Worm (Caenorhabditis elegans) whole organism, L4 larva: ENCODE data around the gene M70.3.

Experiments used
- D1046.2 ChIP-seq: fragments of 200-800 bp; sonication (Bioruptor generic); IDR thresholded peaks from 2 replicates; pipeline ENCODE4 v1.3.6; 2022; ENCODE audit warnings: missing genetic modification characterization, missing compliant biosample characterization
- F26F4.8 ChIP-seq: fragments of 200-800 bp; sonication (Bioruptor generic); conservative IDR thresholded peaks from 2 replicates; pipeline ENCODE4 v1.3.6; 2022; ENCODE audit warnings: missing genetic modification characterization, missing compliant biosample characterization
- F44E2.7 ChIP-seq: fragments of 200-800 bp; sonication (Bioruptor generic); IDR thresholded peaks from 2 replicates; pipeline ENCODE4 v2.1.2; 2022; ENCODE audit warnings: missing genetic modification characterization, missing compliant biosample characterization
- F49E8.2 ChIP-seq: sonication (generic microtip); optimal IDR thresholded peaks from 2 replicates; lab custom pipeline; 2016; ENCODE audit warnings: missing compliant biosample characterization, mild to moderate bottlenecking, missing genetic modification characterization, borderline replicate concordance
- T26A8.4 ChIP-seq: fragments of 200-800 bp; sonication (Bioruptor generic); IDR thresholded peaks from 2 replicates; pipeline ENCODE4 v1.3.6; 2022; ENCODE audit warnings: missing genetic modification characterization, missing compliant biosample characterization
- ZK337.2 ChIP-seq: fragments of 200-800 bp; sonication (Bioruptor generic); IDR thresholded peaks from 2 replicates; pipeline ENCODE4 v1.3.6; 2022; ENCODE audit warnings: missing genetic modification reagents, missing genetic modification characterization, missing compliant biosample characterization
- aha-1 ChIP-seq: fragments of 150-350 bp; peaks from one replicate; lab custom pipeline; 2014; ENCODE audit warnings: missing biosample characterization, missing genetic modification characterization
- ama-1 ChIP-seq: fragments of 150-350 bp; optimal IDR thresholded peaks from 2 replicates; lab custom pipeline; 2014; ENCODE audit warnings: inconsistent platforms, mixed read lengths
- attf-4 ChIP-seq: sonication (generic microtip); optimal IDR thresholded peaks from 3 replicates; lab custom pipeline; 2017; ENCODE audit warnings: missing biosample characterization, missing genetic modification characterization
- ceh-20 ChIP-seq: fragments of 200-800 bp; sonication (Bioruptor generic); IDR thresholded peaks from 2 replicates; pipeline ENCODE4 v1.3.6; 2022; ENCODE audit warnings: missing genetic modification reagents, missing genetic modification characterization, missing compliant biosample characterization
- ceh-32 ChIP-seq: sonication (generic microtip); optimal IDR thresholded peaks from 2 replicates; lab custom pipeline; 2016; ENCODE audit warnings: mild to moderate bottlenecking, missing genetic modification characterization, missing compliant biosample characterization; ENCODE audit not compliant: poor library complexity
- ceh-44 ChIP-seq: fragments of 200-800 bp; sonication (Bioruptor generic); IDR thresholded peaks from 2 replicates; pipeline ENCODE4 v1.3.6; 2022; ENCODE audit warnings: missing genetic modification reagents, missing genetic modification characterization, missing compliant biosample characterization
- ces-1 ChIP-seq: fragments of 150-350 bp; sonication (generic microtip); optimal IDR thresholded peaks from 4 replicates; lab custom pipeline; 2014; ENCODE audit warnings: missing biosample characterization, missing genetic modification reagents, missing genetic modification characterization
- ctbp-1 ChIP-seq: fragments of 200-800 bp; sonication (Bioruptor generic); IDR thresholded peaks from 2 replicates; pipeline ENCODE4 v1.3.6; 2022; ENCODE audit warnings: missing genetic modification reagents, missing genetic modification characterization, missing compliant biosample characterization
- daf-19 ChIP-seq: fragments of 200-800 bp; sonication (Bioruptor generic); conservative IDR thresholded peaks from 2 replicates; pipeline ENCODE4 v1.3.6; 2022; ENCODE audit warnings: missing genetic modification characterization, missing compliant biosample characterization
- daf-8 ChIP-seq: fragments of 200-800 bp; sonication (Bioruptor generic); IDR thresholded peaks from 2 replicates; pipeline ENCODE4 v1.3.6; 2022; ENCODE audit warnings: missing genetic modification characterization, missing compliant biosample characterization
- dmd-9 ChIP-seq: fragments of 200-800 bp; sonication (Bioruptor generic); IDR thresholded peaks from 2 replicates; pipeline ENCODE4 v1.3.6; 2022; ENCODE audit warnings: missing genetic modification reagents, missing genetic modification characterization, missing compliant biosample characterization
- dpl-1 ChIP-seq: fragments of 150-350 bp; optimal IDR thresholded peaks from 2 replicates; lab custom pipeline; 2014; ENCODE audit warnings: missing biosample characterization, missing genetic modification reagents, missing genetic modification characterization
- dve-1 ChIP-seq: sonication (generic microtip); optimal IDR thresholded peaks from 2 replicates; lab custom pipeline; 2017; ENCODE audit warnings: antibody characterized with exemption, mild to moderate bottlenecking, missing genetic modification characterization, missing compliant biosample characterization; ENCODE audit not compliant: insufficient read depth
- egl-27 ChIP-seq: sonication (generic microtip); optimal IDR thresholded peaks from 3 replicates; lab custom pipeline; 2017; ENCODE audit warnings: missing biosample characterization, missing genetic modification reagents, missing genetic modification characterization
- fkh-10 ChIP-seq: fragments of 150-350 bp; optimal IDR thresholded peaks from 2 replicates; lab custom pipeline; 2014; ENCODE audit warnings: missing biosample characterization, missing genetic modification reagents, missing genetic modification characterization
- gei-8 ChIP-seq: fragments of 200-800 bp; sonication (Bioruptor generic); optimal IDR thresholded peaks from 2 replicates; lab custom pipeline; 2018; ENCODE audit warnings: mild to moderate bottlenecking, missing genetic modification characterization, missing compliant biosample characterization
- hif-1 ChIP-seq, 2 experiments: sonication (generic microtip); optimal IDR thresholded peaks; 2 replicates each; lab custom pipeline; 2016 to 2017; ENCODE audit warnings: missing compliant biosample characterization in 2 of 2, missing genetic modification characterization in 2 of 2, missing genetic modification reagents in 2 of 2, missing genotype in 2 of 2, mild to moderate bottlenecking in 1 of 2
- hlh-30 ChIP-seq: sonication (generic microtip); optimal IDR thresholded peaks from 2 replicates; lab custom pipeline; 2017; ENCODE audit warnings: antibody characterized with exemption, mild to moderate bottlenecking, missing genetic modification characterization, missing compliant biosample characterization; ENCODE audit not compliant: insufficient read depth
- hmg-1.1 ChIP-seq: fragments of 200-800 bp; sonication (Bioruptor generic); IDR thresholded peaks from 2 replicates; pipeline ENCODE4 v1.3.6; 2022; ENCODE audit warnings: missing genetic modification reagents, missing genetic modification characterization, missing compliant biosample characterization
- jun-1 ChIP-seq: fragments of 150-350 bp; optimal IDR thresholded peaks from 2 replicates; lab custom pipeline; 2014; ENCODE audit warnings: missing biosample characterization, missing genetic modification reagents, missing genetic modification characterization
- lim-7 ChIP-seq: fragments of 200-800 bp; sonication (Bioruptor generic); IDR thresholded peaks from 2 replicates; pipeline ENCODE4 v1.3.6; 2022; ENCODE audit warnings: missing genetic modification characterization, missing compliant biosample characterization
- lin-1 ChIP-seq: fragments of 200-800 bp; sonication (Bioruptor generic); IDR thresholded peaks from 2 replicates; pipeline ENCODE4 v1.3.6; 2022; ENCODE audit warnings: missing genetic modification reagents, missing genetic modification characterization, missing compliant biosample characterization
- lin-13 ChIP-seq: fragments of 150-350 bp; optimal IDR thresholded peaks from 2 replicates; lab custom pipeline; 2014; ENCODE audit warnings: missing biosample characterization, missing genetic modification reagents, missing genetic modification characterization
- lin-29 ChIP-seq: fragments of 200-800 bp; sonication (Bioruptor generic); IDR thresholded peaks from 2 replicates; pipeline ENCODE4 v1.3.6; 2022; ENCODE audit warnings: missing genetic modification reagents, missing genetic modification characterization, missing compliant biosample characterization
- lin-39 ChIP-seq: fragments of 150-350 bp; optimal IDR thresholded peaks from 2 replicates; lab custom pipeline; 2014; ENCODE audit warnings: missing biosample characterization, missing genetic modification reagents, missing genetic modification characterization
- madf-5 ChIP-seq, 2 experiments: fragments of 200-800 bp; sonication (Bioruptor generic); IDR thresholded peaks; 2 replicates each; pipeline ENCODE4 v1.3.6; 2022; ENCODE audit warnings: missing compliant biosample characterization in 2 of 2, missing genetic modification characterization in 2 of 2
- madf-9 ChIP-seq: fragments of 200-800 bp; sonication (Bioruptor generic); conservative IDR thresholded peaks from 2 replicates; pipeline ENCODE4 v1.3.6; 2022; ENCODE audit warnings: missing genetic modification reagents, missing genetic modification characterization, missing compliant biosample characterization
- mep-1 ChIP-seq: fragments of 150-350 bp; sonication (generic microtip); optimal IDR thresholded peaks from 3 replicates; lab custom pipeline; 2014; ENCODE audit warnings: missing biosample characterization, missing genetic modification characterization
- mxl-2 ChIP-seq: fragments of 200-800 bp; sonication (Bioruptor generic); conservative IDR thresholded peaks from 2 replicates; pipeline ENCODE4 v1.3.6; 2022; ENCODE audit warnings: missing genetic modification reagents, missing genetic modification characterization, missing compliant biosample characterization
- nhr-102 ChIP-seq: sonication (generic microtip); optimal IDR thresholded peaks from 2 replicates; lab custom pipeline; 2016; ENCODE audit warnings: mild to moderate bottlenecking, missing genetic modification characterization, moderate library complexity, missing compliant biosample characterization
- nhr-111 ChIP-seq: fragments of 200-800 bp; sonication (Bioruptor generic); optimal IDR thresholded peaks from 2 replicates; lab custom pipeline; 2018; ENCODE audit warnings: mild to moderate bottlenecking, missing genetic modification characterization, missing compliant biosample characterization
- nhr-237 ChIP-seq: sonication (generic microtip); optimal IDR thresholded peaks from 2 replicates; lab custom pipeline; 2017; ENCODE audit warnings: missing biosample characterization, missing genetic modification characterization
- nhr-28 ChIP-seq: fragments of 150-350 bp; optimal IDR thresholded peaks from 2 replicates; lab custom pipeline; 2014; ENCODE audit warnings: missing biosample characterization, missing genetic modification characterization
- nhr-41 ChIP-seq: fragments of 200-800 bp; sonication (Bioruptor generic); IDR thresholded peaks from 2 replicates; pipeline ENCODE4 v1.3.6; 2022; ENCODE audit warnings: missing genetic modification reagents, missing genetic modification characterization, missing compliant biosample characterization
- nhr-42 ChIP-seq: fragments of 200-800 bp; sonication (Bioruptor generic); IDR thresholded peaks from 2 replicates; pipeline ENCODE4 v1.3.6; 2022; ENCODE audit warnings: missing genetic modification characterization, missing compliant biosample characterization
- nhr-76 ChIP-seq: fragments of 150-350 bp; optimal IDR thresholded peaks from 2 replicates; lab custom pipeline; 2014; ENCODE audit warnings: missing biosample characterization, missing genetic modification characterization
- pqm-1 ChIP-seq: sonication (generic microtip); optimal IDR thresholded peaks from 2 replicates; lab custom pipeline; 2017; ENCODE audit warnings: missing biosample characterization, missing genetic modification characterization
- rbr-2 ChIP-seq: sonication (generic microtip); optimal IDR thresholded peaks from 2 replicates; lab custom pipeline; 2016; ENCODE audit warnings: missing genotype, missing genetic modification characterization, missing compliant biosample characterization
- saeg-2 ChIP-seq: fragments of 200-800 bp; sonication (Bioruptor generic); IDR thresholded peaks from 2 replicates; pipeline ENCODE4 v1.3.6; 2022; ENCODE audit warnings: missing genetic modification reagents, missing genetic modification characterization, missing compliant biosample characterization
- sdz-12 ChIP-seq: fragments of 200-800 bp; sonication (Bioruptor generic); optimal IDR thresholded peaks from 2 replicates; lab custom pipeline; 2018; ENCODE audit warnings: mild to moderate bottlenecking, missing genetic modification characterization, missing compliant biosample characterization
- tag-97 ChIP-seq: fragments of 200-800 bp; sonication (Bioruptor generic); IDR thresholded peaks from 2 replicates; pipeline ENCODE4 v1.3.6; 2022; ENCODE audit warnings: missing genetic modification characterization, missing compliant biosample characterization
- unc-130 ChIP-seq: sonication (generic microtip); optimal IDR thresholded peaks from 2 replicates; lab custom pipeline; 2016; ENCODE audit warnings: missing genetic modification reagents, missing genetic modification characterization, missing compliant biosample characterization
- zag-1 ChIP-seq: fragments of 150-350 bp; optimal IDR thresholded peaks from 2 replicates; lab custom pipeline; 2014; ENCODE audit warnings: missing biosample characterization, missing genetic modification characterization
- zfp-2 ChIP-seq: sonication (generic microtip); optimal IDR thresholded peaks from 2 replicates; lab custom pipeline; 2016; ENCODE audit warnings: mild to moderate bottlenecking, missing genetic modification characterization, missing compliant biosample characterization
- zip-2 ChIP-seq: fragments of 150-350 bp; optimal IDR thresholded peaks from 2 replicates; lab custom pipeline; 2014; ENCODE audit warnings: missing biosample characterization, missing genetic modification characterization
- ztf-7 ChIP-seq: fragments of 150-350 bp; optimal IDR thresholded peaks from 2 replicates; lab custom pipeline; 2014; ENCODE audit warnings: missing biosample characterization, missing genetic modification characterization

The M70.3 gene

ce11 chrIV:2219334-2219755 is 22.9 kb downstream of the M70.3 start (continued):
- TF ChIP-seq ctbp-1, result peak; percentile 92
- TF ChIP-seq lim-7 (GFP tag; lab: Robert Waterston, UW), result no peak
- TF ChIP-seq mep-1 (tag; lab: Kevin White, UChicago), result peak; percentile 95
- no peak for TF ChIP-seq unc-130 (GFP tag; lab: Kevin White, UChicago)
- TF ChIP-seq mxl-2, result peak; percentile 90
- no peak for TF ChIP-seq D1046.2 (GFP tag; lab: Robert Waterston, UW)
- TF ChIP-seq egl-27 (tag; lab: Kevin White, UChicago), result no peak
- peak; percentile 90 for TF ChIP-seq jun-1 (tag; lab: Kevin White, UChicago)
- no peak for TF ChIP-seq nhr-76
- TF ChIP-seq ceh-32, result peak; percentile 82
- 0 out of 4 replicates have a peak, but pooled peaks of 1 of the 2 experiments have one; percentile 43 for TF ChIP-seq madf-5 (GFP tag; IDR thresholded peaks at IDR 0.05; lab: Robert Waterston, UW)
- TF ChIP-seq daf-8 (GFP tag; lab: Robert Waterston, UW), result no peak
- TF ChIP-seq ceh-20, result peak; percentile 98
- TF ChIP-seq ceh-44, result no peak
- peak; percentile 98 for TF ChIP-seq saeg-2 (GFP tag; lab: Robert Waterston, UW)
- no peak; the same call in 1 of the 2 replicates for TF ChIP-seq ZK337.2
- TF ChIP-seq gei-8 (GFP tag; lab: Kevin White, UChicago), result peak; percentile 99
- peak; percentile 82 to 97 for TF ChIP-seq hif-1 (tag; optimal IDR thresholded peaks at IDR 0.05; lab: Kevin White, UChicago)
- peak; percentile 88 for TF ChIP-seq fkh-10
- no peak for TF ChIP-seq ama-1 (lab: Kevin White, UChicago)
- no peak for TF ChIP-seq F49E8.2
- TF ChIP-seq lin-29 (GFP tag; lab: Robert Waterston, UW), result peak; percentile 94
- peak; percentile 55; the same call in 1 of the 2 replicates for TF ChIP-seq nhr-41 (GFP tag; lab: Robert Waterston, UW)
- no peak for TF ChIP-seq pqm-1
- no peak for TF ChIP-seq F26F4.8 (GFP tag; lab: Robert Waterston, UW)
- no peak for TF ChIP-seq F44E2.7 (GFP tag; lab: Robert Waterston, UW)
- TF ChIP-seq nhr-237, result no peak
- TF ChIP-seq tag-97, result no peak
- no peak for TF ChIP-seq attf-4 (tag; lab: Kevin White, UChicago)
- TF ChIP-seq ztf-7 (tag; lab: Kevin White, UChicago), result peak; percentile 17
- peak; percentile 75 for TF ChIP-seq dpl-1
- no peak for TF ChIP-seq ces-1 (GFP tag; lab: Kevin White, UChicago)
- TF ChIP-seq aha-1, result peak; percentile 99
- peak; percentile 92 for TF ChIP-seq lin-13 (GFP tag; lab: Kevin White, UChicago)
- TF ChIP-seq sdz-12 (GFP tag; lab: Kevin White, UChicago), result peak; percentile 43
- no peak for TF ChIP-seq nhr-111 (GFP tag; lab: Kevin White, UChicago)
- peak; percentile 88 for TF ChIP-seq nhr-42
- peak; percentile 94 for TF ChIP-seq lin-1 (GFP tag; lab: Robert Waterston, UW)
- TF ChIP-seq rbr-2, result peak; percentile 97
- no peak for TF ChIP-seq lin-39
- TF ChIP-seq zfp-2, result peak; percentile 83
- peak; percentile 98 for TF ChIP-seq nhr-102
- peak; percentile 92 for TF ChIP-seq nhr-28 (tag; lab: Kevin White, UChicago)
- TF ChIP-seq madf-9 (GFP tag; lab: Robert Waterston, UW), result peak; percentile 92
- peak; percentile 60; the same call in 1 of the 2 replicates for TF ChIP-seq dmd-9
- no peak for TF ChIP-seq zip-2
- TF ChIP-seq daf-19 (GFP tag; lab: Robert Waterston, UW), result no peak
- peak; percentile 97 for TF ChIP-seq hmg-1.1 (GFP tag; lab: Robert Waterston, UW)
- peak; percentile 97 for TF ChIP-seq T26A8.4 (GFP tag; lab: Robert Waterston, UW)
- no peak for TF ChIP-seq zag-1 (tag; lab: Kevin White, UChicago)
- peak; percentile 99 for TF ChIP-seq hlh-30
- TF ChIP-seq dve-1 (tag; lab: Kevin White, UChicago), result peak; percentile 97
